Fruit fly (Drosophila melanogaster): ENCODE data around the gene Nbr.

- no peak for TF ChIP-seq Hr39 (GFP tag; optimal IDR thresholded peaks at IDR 0.05)
- no peak for TF ChIP-seq CG6792 (GFP tag; optimal IDR thresholded peaks at IDR 0.05)
- TF ChIP-seq CG3919 (GFP tag; optimal IDR thresholded peaks at IDR 0.05), result no peak
- no peak for TF ChIP-seq achi (GFP tag; optimal IDR thresholded peaks at IDR 0.05)
- no peak for TF ChIP-seq cyc (GFP tag; optimal IDR thresholded peaks at IDR 0.05)
Measured at dm6 chr2L:21195331-21195730, 32.4 kb upstream of the Nbr start.

Measured in whole organism, prepupa.